Fruit fly (Drosophila melanogaster) Kc167 (cell line): ENCODE data around the gene Coq4.

Experiments used
- Myc ChIP-seq: fragments of >200 bp; optimal IDR thresholded peaks from 2 replicates; lab custom pipeline; 2017; ENCODE audit warnings: missing external identifiers
- Sin3A ChIP-seq: fragments of >200 bp; optimal IDR thresholded peaks from 2 replicates; lab custom pipeline; 2018; ENCODE audit warnings: missing external identifiers
- h ChIP-seq: fragments of >200 bp; optimal IDR thresholded peaks from 3 replicates; lab custom pipeline; 2018; ENCODE audit warnings: missing external identifiers
- insv ChIP-seq: fragments of >200 bp; optimal IDR thresholded peaks from 3 replicates; lab custom pipeline; 2018; ENCODE audit warnings: missing external identifiers
- psq ChIP-seq: fragments of >200 bp; optimal IDR thresholded peaks from 2 replicates; lab custom pipeline; 2017; ENCODE audit warnings: missing external identifiers
- ttk ChIP-seq: sonication (Bioruptor generic); optimal IDR thresholded peaks from 2 replicates; lab custom pipeline; 2017; ENCODE audit warnings: missing external identifiers

The Coq4 gene

dm6 chr3L:17433555-17433954 is at the start of gene Coq4, which contains the start of gene CG32176:
Gene Coq4, minus strand, starts transcription at chr3L:17433621.
Gene CG32176, plus strand, starts transcription at chr3L:17433868.
- TF ChIP-seq h (lab: Kevin White, UChicago) (no peak), ttk (lab: Kevin White, UChicago) (no peak), psq (no peak), Myc (lab: Kevin White, UChicago) (no peak), insv (lab: Kevin White, UChicago) (no peak), Sin3A (no peak)

DNA sequence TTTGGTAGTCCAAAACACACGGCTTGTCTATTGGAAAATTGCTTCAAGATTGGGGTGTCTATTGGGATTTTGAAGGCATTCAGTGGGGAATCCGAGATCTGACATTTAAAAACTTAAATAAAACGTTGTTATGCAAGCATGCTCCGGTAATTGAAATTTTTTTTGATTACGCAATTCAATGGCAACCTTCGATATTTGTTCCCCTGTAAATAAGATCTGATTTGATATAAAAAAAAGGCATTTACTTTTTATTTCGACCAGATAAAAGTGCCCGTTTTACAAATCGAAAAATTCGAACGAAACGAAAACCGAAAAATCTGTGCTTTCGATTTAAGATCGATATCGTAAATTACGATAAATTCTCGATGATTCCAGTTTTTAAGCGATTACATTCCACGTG is 45.4 kb upstream of the Coq4 start, which contains the start of the genes CG13733 and qjt:
Gene CG13733, minus strand, starts transcription at position 101 of the 400 bp plus-strand sequence.
Gene qjt, plus strand, starts transcription at position 271 of the 400 bp plus-strand sequence.
- no peak for TF ChIP-seq ttk (lab: Kevin White, UChicago)
- no peak for TF ChIP-seq h (lab: Kevin White, UChicago)
- TF ChIP-seq insv (lab: Kevin White, UChicago) = no peak
- TF ChIP-seq psq = no peak

dm6 chr3L:17476496-17476895 is 43.1 kb upstream of the Coq4 start:
- TF ChIP-seq psq (no peak), h (lab: Kevin White, UChicago) (no peak), Myc (lab: Kevin White, UChicago) (no peak), insv (lab: Kevin White, UChicago) (no peak), ttk (lab: Kevin White, UChicago) (no peak), Sin3A (no peak)

DNA sequence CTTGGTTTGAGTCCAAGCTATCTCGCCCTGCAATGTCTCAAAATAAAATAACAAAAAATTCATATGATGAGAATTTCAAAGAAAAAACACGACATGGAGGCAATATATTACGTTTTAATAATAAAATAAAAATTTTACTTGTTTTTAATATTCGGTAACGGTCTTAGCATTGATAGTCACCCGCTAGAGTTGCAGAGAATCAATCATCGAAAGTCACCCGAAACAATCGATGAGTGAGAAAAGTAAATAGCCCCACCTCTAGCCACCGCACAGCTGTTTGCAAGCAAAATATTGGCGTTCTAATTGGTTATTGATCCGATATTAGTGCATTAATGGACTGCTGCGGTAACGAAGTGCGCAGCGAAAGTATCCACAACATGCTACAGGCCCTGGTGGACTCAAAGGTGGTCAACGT is 42.6 kb upstream of the Coq4 start, which contains the start of gene CG34250:
Gene CG34250, plus strand, starts transcription at position 244 of the 415 bp plus-strand sequence.
- TF ChIP-seq insv (lab: Kevin White, UChicago) (no peak), ttk (lab: Kevin White, UChicago) (no peak), h (lab: Kevin White, UChicago) (no peak), Sin3A (no peak)

- no peak for TF ChIP-seq h (lab: Kevin White, UChicago)
- TF ChIP-seq psq = no peak
- TF ChIP-seq ttk (lab: Kevin White, UChicago) = no peak
- no peak for TF ChIP-seq Sin3A
- no peak for TF ChIP-seq insv (lab: Kevin White, UChicago)
- no peak for TF ChIP-seq Myc (lab: Kevin White, UChicago)
Measured at dm6 chr3L:17474711-17475451, 41.5 kb upstream of the Coq4 start, which contains the start of the genes UQCR-Q and CG46525. Gene UQCR-Q, plus strand, starts transcription at chr3L:17474761. Gene CG46525, plus strand, starts transcription at chr3L:17475220.

DNA sequence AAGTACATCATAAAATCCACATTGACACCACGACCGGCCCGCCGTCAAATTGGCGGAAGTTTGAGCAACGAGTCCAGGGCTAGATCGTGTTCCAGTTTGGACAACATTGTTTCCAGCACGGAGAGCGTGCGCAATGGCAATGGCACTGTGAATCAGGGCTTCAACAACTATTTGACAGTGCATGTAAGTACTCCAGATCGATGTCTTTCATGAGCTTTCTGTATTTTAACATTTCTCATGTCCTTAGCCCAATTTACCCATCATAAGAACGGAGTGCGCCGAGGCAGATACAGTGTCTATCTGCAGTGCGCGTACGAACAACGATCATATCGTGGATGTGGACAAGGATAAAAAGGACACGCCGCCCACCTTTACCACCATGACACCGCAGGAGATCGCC is 40.5 kb upstream of the Coq4 start:
- TF ChIP-seq psq = no peak
- TF ChIP-seq Myc (lab: Kevin White, UChicago) = no peak
- no peak for TF ChIP-seq Sin3A
- no peak for TF ChIP-seq h (lab: Kevin White, UChicago)
- no peak for TF ChIP-seq insv (lab: Kevin White, UChicago)
- TF ChIP-seq ttk (lab: Kevin White, UChicago) = no peak

DNA sequence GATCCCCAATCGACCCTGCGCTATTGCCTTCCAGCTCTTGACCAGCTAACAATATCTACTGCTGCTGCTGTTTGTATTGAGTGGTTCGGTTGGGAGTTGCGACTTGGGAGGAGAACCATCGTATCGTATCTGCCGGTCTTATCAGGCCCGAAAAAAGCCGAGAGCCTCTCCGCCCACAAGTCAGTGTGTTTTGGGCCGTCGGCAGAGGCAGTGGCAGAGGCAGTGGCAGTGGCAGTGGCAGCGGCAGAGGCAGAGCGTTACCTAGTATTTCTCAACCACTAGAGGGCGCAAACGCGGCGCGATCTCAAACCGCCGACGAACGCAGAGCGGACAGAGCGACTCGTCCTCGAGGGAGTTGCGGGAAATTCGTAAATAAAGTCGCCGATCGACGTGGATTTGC is 36.7 kb upstream of the Coq4 start, which contains the start of gene SecCl:
Gene SecCl, plus strand, starts transcription at position 18 of the 400 bp plus-strand sequence.
- no peak for TF ChIP-seq psq
- no peak for TF ChIP-seq Sin3A

DNA sequence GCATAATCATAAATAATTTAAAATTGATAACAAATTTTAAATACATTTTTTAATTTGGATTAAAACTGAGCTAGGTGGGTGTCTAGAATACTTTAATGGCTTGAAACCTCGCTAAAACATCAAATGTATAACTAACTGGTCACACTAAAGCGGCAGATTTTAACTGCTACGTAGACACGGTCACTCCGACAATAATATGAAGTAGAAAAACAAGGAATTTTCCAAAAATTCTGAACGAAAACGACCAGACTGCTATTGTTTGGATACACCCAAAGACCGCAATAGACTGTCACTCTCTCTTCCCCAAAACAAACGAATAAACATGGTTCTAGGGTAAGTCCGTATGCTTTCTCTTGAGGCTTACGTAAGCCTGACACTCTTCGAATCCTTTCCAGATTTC is 32.4 kb upstream of the Coq4 start, which contains the start of gene QIL1:
Gene QIL1, plus strand, starts transcription at position 142 of the 400 bp plus-strand sequence.
- TF ChIP-seq h (lab: Kevin White, UChicago) = no peak
- no peak for TF ChIP-seq insv (lab: Kevin White, UChicago)
- no peak for TF ChIP-seq Myc (lab: Kevin White, UChicago)
- TF ChIP-seq Sin3A = no peak

- TF ChIP-seq Sin3A = no peak
- TF ChIP-seq ttk (lab: Kevin White, UChicago) = no peak
- no peak for TF ChIP-seq h (lab: Kevin White, UChicago)
- no peak for TF ChIP-seq psq
- no peak for TF ChIP-seq insv (lab: Kevin White, UChicago)
Measured at dm6 chr3L:17462474-17462873, 29.1 kb upstream of the Coq4 start.

- TF ChIP-seq ttk (lab: Kevin White, UChicago) (no peak), h (lab: Kevin White, UChicago) (no peak), Sin3A (no peak)
Measured at dm6 chr3L:17461369-17462012, 28.1 kb upstream of the Coq4 start.

dm6 chr3L:17458856-17459518 is 25.6 kb upstream of the Coq4 start:
- TF ChIP-seq insv (lab: Kevin White, UChicago) (no peak), psq (no peak), ttk (lab: Kevin White, UChicago) (no peak), Sin3A (no peak), h (lab: Kevin White, UChicago) (no peak), Myc (lab: Kevin White, UChicago) (no peak)

DNA sequence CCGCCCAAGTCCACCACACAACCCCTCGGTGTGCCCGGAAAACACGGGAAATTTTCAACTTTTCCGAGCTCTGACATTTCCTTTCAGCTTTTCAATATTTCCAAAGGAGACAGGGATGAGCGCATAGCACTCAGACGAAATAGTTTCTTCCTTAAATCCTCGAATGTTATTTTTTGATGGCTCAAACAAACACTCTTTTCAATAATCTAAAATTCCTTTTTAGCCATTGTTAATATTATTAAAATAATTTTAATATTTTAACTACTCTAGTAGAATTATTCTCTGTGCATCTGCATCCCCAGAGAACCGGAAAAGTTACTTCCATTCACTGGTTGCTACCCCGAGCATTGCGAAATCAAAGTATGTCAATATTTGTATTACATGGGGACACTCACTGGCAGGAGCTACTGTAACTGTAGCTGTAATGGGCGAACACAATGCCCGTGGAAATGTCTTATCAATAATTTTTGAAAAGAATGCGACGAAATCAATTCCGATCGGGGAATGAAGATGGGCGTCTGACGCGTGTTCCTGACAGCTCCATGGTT is 24.3 kb upstream of the Coq4 start:
- TF ChIP-seq Sin3A (no peak), Myc (lab: Kevin White, UChicago) (no peak), ttk (lab: Kevin White, UChicago) (no peak), insv (lab: Kevin White, UChicago) (no peak), psq (no peak), h (lab: Kevin White, UChicago) (no peak)
